Fruit fly (Drosophila melanogaster) whole organism, prepupa: ENCODE data around the gene UQCR-Q.

ENCODE experiments used
- Blimp-1 ChIP-seq: fragments of 200-800 bp; sonication (Bioruptor generic); optimal IDR thresholded peaks from 3 replicates; lab custom pipeline; 2017; ENCODE audit warnings: missing biosample characterization, missing genetic modification characterization, mild to moderate bottlenecking, moderate library complexity, missing genetic modification reagents
- CG10669 ChIP-seq: fragments of 200-800 bp; sonication (Bioruptor generic); optimal IDR thresholded peaks from 3 replicates; lab custom pipeline; 2018; ENCODE audit warnings: missing biosample characterization, mild to moderate bottlenecking, missing genetic modification characterization, moderate library complexity
- CG11294 ChIP-seq: fragments of 200-800 bp; sonication (Bioruptor generic); IDR thresholded peaks from 2 replicates; pipeline ENCODE4 v1.3.6; 2022; ENCODE audit warnings: missing biosample characterization, missing genetic modification characterization
- CG15336 ChIP-seq: fragments of 200-800 bp; sonication (Bioruptor generic); IDR thresholded peaks from 2 replicates; pipeline ENCODE4 v1.3.6; 2022; ENCODE audit warnings: missing biosample characterization, missing genetic modification characterization
- CG1621 ChIP-seq: fragments of 200-800 bp; sonication (Bioruptor generic); optimal IDR thresholded peaks from 3 replicates; lab custom pipeline; 2018; ENCODE audit warnings: missing biosample characterization, mild to moderate bottlenecking, missing genetic modification characterization
- CG3032 ChIP-seq: fragments of 200-800 bp; optimal IDR thresholded peaks from 2 replicates; lab custom pipeline; 2019; ENCODE audit warnings: missing biosample characterization, mild to moderate bottlenecking, missing genetic modification characterization, moderate library complexity
- CG31627 ChIP-seq: fragments of 200-800 bp; sonication (Bioruptor generic); optimal IDR thresholded peaks from 3 replicates; lab custom pipeline; 2016; ENCODE audit warnings: missing biosample characterization, missing genetic modification characterization
- CG32006 ChIP-seq: fragments of 200-800 bp; sonication (Bioruptor generic); optimal IDR thresholded peaks from 3 replicates; lab custom pipeline; 2017; ENCODE audit warnings: missing biosample characterization, mild to moderate bottlenecking, missing genetic modification characterization
- CG34406 ChIP-seq: fragments of 200-800 bp; sonication (Bioruptor generic); optimal IDR thresholded peaks from 3 replicates; lab custom pipeline; 2016; ENCODE audit warnings: missing biosample characterization, missing genetic modification characterization
- CG3919 ChIP-seq: fragments of 200-800 bp; sonication (Bioruptor generic); optimal IDR thresholded peaks from 3 replicates; lab custom pipeline; 2016; ENCODE audit warnings: missing biosample characterization, missing genetic modification characterization
- CG4318 ChIP-seq: fragments of 200-800 bp; sonication (Bioruptor generic); optimal IDR thresholded peaks from 3 replicates; lab custom pipeline; 2017; ENCODE audit warnings: missing biosample characterization, mild to moderate bottlenecking, missing genetic modification characterization
- CG6163 ChIP-seq: fragments of 200-800 bp; sonication (Bioruptor generic); IDR thresholded peaks from 3 replicates; pipeline ENCODE4 v1.3.6; 2022; ENCODE audit warnings: missing biosample characterization, missing genetic modification characterization
- CG6276 ChIP-seq: fragments of 200-800 bp; sonication (Bioruptor generic); optimal IDR thresholded peaks from 2 replicates; lab custom pipeline; 2017; ENCODE audit warnings: missing biosample characterization, mild to moderate bottlenecking, missing genetic modification characterization
- CG6808 ChIP-seq: fragments of 200-800 bp; sonication (Bioruptor generic); optimal IDR thresholded peaks from 3 replicates; lab custom pipeline; 2017; ENCODE audit warnings: missing biosample characterization, missing genetic modification characterization, mild to moderate bottlenecking, moderate library complexity, missing genetic modification reagents
- CG6854 ChIP-seq: fragments of 200-800 bp; sonication (Bioruptor generic); optimal IDR thresholded peaks from 2 replicates; lab custom pipeline; 2017; ENCODE audit warnings: missing biosample characterization, mild to moderate bottlenecking, missing genetic modification characterization
- CG7368 ChIP-seq: fragments of 200-800 bp; sonication (Bioruptor generic); optimal IDR thresholded peaks from 3 replicates; lab custom pipeline; 2016; ENCODE audit warnings: missing biosample characterization, missing genetic modification characterization
- CG8119 ChIP-seq: fragments of 200-800 bp; sonication (Bioruptor generic); IDR thresholded peaks from 3 replicates; pipeline ENCODE4 v1.3.6; 2022; ENCODE audit warnings: missing biosample characterization, missing genetic modification characterization
- CG8319 ChIP-seq: fragments of 200-800 bp; sonication (Bioruptor generic); optimal IDR thresholded peaks from 3 replicates; lab custom pipeline; 2016; ENCODE audit warnings: missing biosample characterization, missing genetic modification characterization
- CG9139 ChIP-seq: fragments of 200-800 bp; sonication (Bioruptor generic); optimal IDR thresholded peaks from 3 replicates; lab custom pipeline; 2017; ENCODE audit warnings: missing biosample characterization, mild to moderate bottlenecking, missing genetic modification characterization
- Eip75B ChIP-seq: fragments of 200-800 bp; sonication (Bioruptor generic); optimal IDR thresholded peaks from 3 replicates; lab custom pipeline; 2016; ENCODE audit warnings: missing biosample characterization, missing genetic modification characterization
- Eip78C ChIP-seq: fragments of 200-800 bp; sonication (Bioruptor generic); peaks from one replicate; lab custom pipeline; 2016; ENCODE audit warnings: missing biosample characterization, missing genetic modification characterization
- Eip93F ChIP-seq: fragments of 200-800 bp; sonication (Bioruptor generic); optimal IDR thresholded peaks from 2 replicates; lab custom pipeline; 2016; ENCODE audit warnings: missing biosample characterization, mild to moderate bottlenecking, missing genetic modification characterization
- Ets21C ChIP-seq: fragments of 200-800 bp; sonication (Bioruptor generic); optimal IDR thresholded peaks from 3 replicates; lab custom pipeline; 2016; ENCODE audit warnings: missing biosample characterization, missing genetic modification characterization
- Gug ChIP-seq: fragments of 200-800 bp; sonication (Bioruptor generic); IDR thresholded peaks from 2 replicates; pipeline ENCODE4 v1.3.6; 2022; ENCODE audit warnings: missing biosample characterization, missing genetic modification characterization
- Hr39 ChIP-seq: fragments of 200-800 bp; sonication (Bioruptor generic); optimal IDR thresholded peaks from 2 replicates; lab custom pipeline; 2016; ENCODE audit warnings: missing biosample characterization, missing genetic modification characterization
- Hr4 ChIP-seq: fragments of 200-800 bp; sonication (Bioruptor generic); optimal IDR thresholded peaks from 3 replicates; lab custom pipeline; 2016; ENCODE audit warnings: missing biosample characterization, missing genetic modification characterization
- Met ChIP-seq: fragments of 200-800 bp; sonication (Bioruptor generic); optimal IDR thresholded peaks from 3 replicates; lab custom pipeline; 2016; ENCODE audit warnings: missing biosample characterization, missing genetic modification characterization
- OdsH ChIP-seq: fragments of 200-800 bp; sonication (Bioruptor generic); optimal IDR thresholded peaks from 3 replicates; lab custom pipeline; 2016; ENCODE audit warnings: missing biosample characterization, missing genetic modification characterization
- Smox ChIP-seq: fragments of 200-800 bp; sonication (Bioruptor generic); optimal IDR thresholded peaks from 3 replicates; lab custom pipeline; 2016; ENCODE audit warnings: missing biosample characterization, missing genetic modification characterization
- Sox102F ChIP-seq: fragments of 200-800 bp; sonication (Bioruptor generic); optimal IDR thresholded peaks from 2 replicates; lab custom pipeline; 2016; ENCODE audit warnings: missing biosample characterization, mild to moderate bottlenecking, missing genetic modification characterization
- Sox14 ChIP-seq: fragments of 200-800 bp; sonication (Bioruptor generic); optimal IDR thresholded peaks from 3 replicates; lab custom pipeline; 2016; ENCODE audit warnings: missing biosample characterization, missing genetic modification characterization
- achi ChIP-seq: fragments of 200-800 bp; sonication (Bioruptor generic); optimal IDR thresholded peaks from 3 replicates; lab custom pipeline; 2016; ENCODE audit warnings: missing biosample characterization, missing genetic modification characterization
- acj6 ChIP-seq: fragments of 200-800 bp; sonication (Bioruptor generic); optimal IDR thresholded peaks from 3 replicates; lab custom pipeline; 2016; ENCODE audit warnings: missing biosample characterization, missing genetic modification characterization
- cyc ChIP-seq: fragments of 200-800 bp; sonication (Bioruptor generic); optimal IDR thresholded peaks from 3 replicates; lab custom pipeline; 2016; ENCODE audit warnings: missing biosample characterization, missing genetic modification characterization
- dac ChIP-seq: fragments of 200-800 bp; sonication (Bioruptor generic); optimal IDR thresholded peaks from 2 replicates; lab custom pipeline; 2017; ENCODE audit warnings: missing biosample characterization, mild to moderate bottlenecking, missing genetic modification characterization
- eg ChIP-seq: fragments of 200-800 bp; sonication (Bioruptor generic); IDR thresholded peaks from 3 replicates; pipeline ENCODE4 v1.3.6; 2022; ENCODE audit warnings: missing biosample characterization, missing genetic modification characterization
- esn ChIP-seq: fragments of 200-800 bp; sonication (Bioruptor generic); optimal IDR thresholded peaks from 2 replicates; lab custom pipeline; 2016; ENCODE audit warnings: missing biosample characterization, mild to moderate bottlenecking, missing genetic modification characterization, moderate library complexity
- fd59A ChIP-seq: fragments of 200-800 bp; sonication (Bioruptor generic); optimal IDR thresholded peaks from 2 replicates; lab custom pipeline; 2017; ENCODE audit warnings: missing biosample characterization, mild to moderate bottlenecking, missing genetic modification characterization, missing genetic modification reagents
- lz ChIP-seq: fragments of 200-800 bp; sonication (Bioruptor generic); optimal IDR thresholded peaks from 3 replicates; lab custom pipeline; 2016; ENCODE audit warnings: missing biosample characterization, missing genetic modification characterization
- net ChIP-seq: fragments of 200-800 bp; sonication (Bioruptor generic); optimal IDR thresholded peaks from 3 replicates; lab custom pipeline; 2016; ENCODE audit warnings: missing biosample characterization, missing genetic modification characterization
- pdm3 ChIP-seq: fragments of 200-800 bp; sonication (Bioruptor generic); optimal IDR thresholded peaks from 3 replicates; lab custom pipeline; 2016; ENCODE audit warnings: missing biosample characterization, missing genetic modification characterization
- salr ChIP-seq, 2 experiments: fragments of 200-800 bp; sonication (Bioruptor generic); optimal IDR thresholded peaks; 3 replicates each; lab custom pipeline; 2016 to 2018; ENCODE audit warnings: missing biosample characterization in 2 of 2, missing genetic modification characterization in 2 of 2, mild to moderate bottlenecking in 1 of 2
- ss ChIP-seq, 2 experiments: fragments of 200-800 bp; sonication (Bioruptor generic); optimal IDR thresholded peaks; 2 replicates in 1 of 2; 3 replicates in 1 of 2; lab custom pipeline; 2017 to 2018; ENCODE audit warnings: mild to moderate bottlenecking in 2 of 2, missing biosample characterization in 2 of 2, missing genetic modification characterization in 2 of 2, moderate library complexity in 1 of 2
- svp ChIP-seq: fragments of 200-800 bp; sonication (Bioruptor generic); peaks from one replicate; lab custom pipeline; 2016; ENCODE audit warnings: missing biosample characterization, missing genetic modification characterization
- topi ChIP-seq: fragments of 200-800 bp; sonication (Bioruptor generic); optimal IDR thresholded peaks from 3 replicates; lab custom pipeline; 2016; ENCODE audit warnings: missing biosample characterization, missing genetic modification characterization
- vri ChIP-seq: fragments of 200-800 bp; sonication (Bioruptor generic); optimal IDR thresholded peaks from 3 replicates; lab custom pipeline; 2016; ENCODE audit warnings: missing biosample characterization, mild to moderate bottlenecking, missing genetic modification characterization

UQCR-Q gene

DNA sequence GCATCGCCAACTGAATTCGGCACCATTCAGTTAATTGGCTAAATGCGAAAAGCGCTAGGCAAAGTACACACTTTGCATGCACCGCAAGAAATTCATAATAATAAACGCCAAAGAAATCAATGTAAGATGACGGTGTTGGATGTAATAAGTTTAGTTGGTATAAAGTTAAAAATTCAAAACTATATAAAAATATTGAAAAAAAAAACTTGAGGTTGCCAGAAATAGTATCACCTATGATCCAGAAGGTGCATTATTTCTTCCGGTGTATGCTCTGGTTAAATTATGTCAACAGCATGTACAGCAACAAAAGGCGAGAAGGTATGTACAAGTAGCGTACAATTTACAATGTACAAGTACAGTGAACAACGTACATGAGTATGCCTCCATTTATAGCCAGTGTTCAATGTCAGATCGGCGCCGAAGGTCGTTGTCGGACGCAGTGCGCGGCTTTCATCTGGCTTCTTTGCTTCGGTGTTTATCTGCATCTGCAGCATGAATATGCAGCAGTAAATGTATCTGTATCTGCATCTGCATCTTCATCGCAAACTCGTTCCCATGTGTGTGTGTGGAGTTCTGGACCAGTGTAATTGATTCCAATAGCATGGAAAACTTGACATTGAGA lies 22.4 kb downstream of the UQCR-Q start (continued):
- TF ChIP-seq CG3032 (tag; lab: Kevin White, UChicago), result peak; percentile 84
- TF ChIP-seq OdsH (GFP tag; lab: Kevin White, UChicago), result peak; percentile 85
- TF ChIP-seq CG6808 (GFP tag; lab: Kevin White, UChicago), result peak; percentile 86
- peak; percentile 84 for TF ChIP-seq net (GFP tag; lab: Kevin White, UChicago)
- peak; percentile 84 for TF ChIP-seq Eip75B (GFP tag; lab: Kevin White, UChicago)
- TF ChIP-seq CG34406 (GFP tag; lab: Kevin White, UChicago), result peak; percentile 82
- TF ChIP-seq Sox102F, result peak; percentile 43
- peak; percentile 85 for TF ChIP-seq pdm3 (GFP tag; lab: Kevin White, UChicago)
- TF ChIP-seq Gug (GFP tag; lab: Robert Waterston, UW), result peak; percentile 68
- peak; percentile 77 for TF ChIP-seq svp (GFP tag; lab: Kevin White, UChicago)
- TF ChIP-seq cyc (GFP tag; lab: Kevin White, UChicago), result peak; percentile 55
- peak; percentile 84 for TF ChIP-seq eg (GFP tag; lab: Robert Waterston, UW)
- peak; percentile 81 for TF ChIP-seq CG15336 (GFP tag; lab: Robert Waterston, UW)
- TF ChIP-seq Smox (GFP tag; lab: Kevin White, UChicago), result peak; percentile 37
- TF ChIP-seq CG6276, result peak; percentile 72
- peak; percentile 42 for TF ChIP-seq lz (GFP tag; lab: Kevin White, UChicago)
- TF ChIP-seq vri (GFP tag; lab: Kevin White, UChicago), result no peak
- TF ChIP-seq acj6 (GFP tag; lab: Kevin White, UChicago), result peak; percentile 86
- TF ChIP-seq CG1621, result peak; percentile 74
- TF ChIP-seq CG11294 (GFP tag; lab: Robert Waterston, UW), result peak; percentile 45; the same call in 1 of the 2 replicates
- TF ChIP-seq CG9139 (GFP tag; lab: Kevin White, UChicago), result peak; percentile 79
- TF ChIP-seq CG3919 (GFP tag; lab: Kevin White, UChicago), result peak; percentile 89
- TF ChIP-seq CG7368 (GFP tag; lab: Kevin White, UChicago), result peak; percentile 83
- peak; percentile 80 for TF ChIP-seq achi (GFP tag; lab: Kevin White, UChicago)
- TF ChIP-seq Blimp-1 (GFP tag; lab: Kevin White, UChicago), result no peak
- peak; percentile 86 for TF ChIP-seq CG10669
- TF ChIP-seq topi (GFP tag; lab: Kevin White, UChicago), result peak; percentile 67
- peak; percentile 59 for TF ChIP-seq dac (GFP tag; lab: Kevin White, UChicago)
- TF ChIP-seq CG4318 (GFP tag; lab: Kevin White, UChicago), result peak; percentile 75
- TF ChIP-seq Eip93F (GFP tag; lab: Kevin White, UChicago), result no peak
- TF ChIP-seq, all 60 proteins: peak for 53

DNA sequence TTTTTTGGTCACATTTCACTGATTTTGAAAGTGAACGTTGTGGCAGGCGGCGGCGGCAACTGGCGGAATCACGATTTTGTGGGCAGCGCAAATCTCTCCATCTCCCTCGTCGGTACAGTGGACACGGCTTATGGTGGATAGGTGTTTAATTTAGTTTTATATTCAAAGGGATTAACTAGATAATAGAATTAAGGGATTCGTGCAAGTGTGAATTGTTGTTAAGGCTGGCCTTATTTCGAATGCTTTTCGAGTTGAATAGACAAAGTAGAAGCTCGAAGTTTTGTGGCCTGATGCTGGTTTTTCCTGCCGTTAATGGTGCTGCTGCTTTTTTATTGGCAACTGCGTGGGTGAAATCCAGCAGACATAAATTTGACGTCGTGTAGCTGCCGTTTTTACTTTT lies 23.4 kb downstream of the UQCR-Q start:
- TF ChIP-seq CG6163 (GFP tag; lab: Robert Waterston, UW), result peak; percentile 44; the same call in 1 of the 3 replicates
- TF ChIP-seq Ets21C (GFP tag; lab: Kevin White, UChicago), result no peak
- no peak for TF ChIP-seq Eip93F (GFP tag; lab: Kevin White, UChicago)
- peak; percentile 60 for TF ChIP-seq CG15336 (GFP tag; lab: Robert Waterston, UW)
- TF ChIP-seq pdm3 (GFP tag; lab: Kevin White, UChicago), result no peak
- no peak for TF ChIP-seq Hr39 (GFP tag; lab: Kevin White, UChicago)
- peak; percentile 11 for TF ChIP-seq CG3919 (GFP tag; lab: Kevin White, UChicago)
- peak; percentile 36 for TF ChIP-seq CG6276
- no peak for TF ChIP-seq ss (GFP tag; optimal IDR thresholded peaks at IDR 0.05; lab: Kevin White, UChicago)
- no peak for TF ChIP-seq CG1621
- TF ChIP-seq topi (GFP tag; lab: Kevin White, UChicago), result no peak
- no peak for TF ChIP-seq Met (GFP tag; lab: Kevin White, UChicago)
- no peak for TF ChIP-seq fd59A (GFP tag; lab: Kevin White, UChicago)
- no peak for TF ChIP-seq CG8319 (GFP tag; lab: Kevin White, UChicago)
- no peak for TF ChIP-seq Sox102F
- TF ChIP-seq CG3032 (tag; lab: Kevin White, UChicago), result no peak
- no peak for TF ChIP-seq lz (GFP tag; lab: Kevin White, UChicago)
- TF ChIP-seq CG6854 (GFP tag; lab: Kevin White, UChicago), result no peak
- peak; percentile 24 for TF ChIP-seq CG4318 (GFP tag; lab: Kevin White, UChicago)
- no peak for TF ChIP-seq CG31627
- no peak for TF ChIP-seq vri (GFP tag; lab: Kevin White, UChicago)
- TF ChIP-seq OdsH (GFP tag; lab: Kevin White, UChicago), result peak; percentile 8
- TF ChIP-seq CG8119 (GFP tag; lab: Robert Waterston, UW), result peak; percentile 56; the same call in 2 of the 3 replicates
- peak; percentile 3 for TF ChIP-seq net (GFP tag; lab: Kevin White, UChicago)
- peak; percentile 26 for TF ChIP-seq Eip78C (GFP tag; lab: Kevin White, UChicago)
- TF ChIP-seq achi (GFP tag; lab: Kevin White, UChicago), result no peak
- no peak for TF ChIP-seq esn (GFP tag; lab: Kevin White, UChicago)
- TF ChIP-seq Sox14, result no peak
- no peak for TF ChIP-seq salr (GFP tag; optimal IDR thresholded peaks at IDR 0.05; lab: Kevin White, UChicago)
- peak; percentile 69 for TF ChIP-seq CG32006 (GFP tag; lab: Kevin White, UChicago)
- TF ChIP-seq Hr4, result peak; percentile 65
- TF ChIP-seq eg (GFP tag; lab: Robert Waterston, UW), result peak; percentile 49; the same call in 1 of the 3 replicates
